Fruit fly (Drosophila melanogaster) whole organism, embryonic: ENCODE data around the gene Pi4KIIalpha.

ENCODE experiments used
- ATbp ChIP-seq: fragments of 200-800 bp; sonication (Bioruptor generic); optimal IDR thresholded peaks from 2 replicates; lab custom pipeline; 2017; ENCODE audit warnings: missing biosample characterization, mild to moderate bottlenecking, missing genetic modification characterization, missing genetic modification reagents
- BEAF-32 ChIP-seq: fragments of 200-800 bp; sonication (Bioruptor generic); optimal IDR thresholded peaks from 3 replicates; lab custom pipeline; 2017; ENCODE audit warnings: missing biosample characterization, missing genetic modification characterization, mild to moderate bottlenecking, moderate library complexity, missing genetic modification reagents
- CG10979 ChIP-seq: fragments of 200-800 bp; sonication (Bioruptor generic); optimal IDR thresholded peaks from 2 replicates; lab custom pipeline; 2018; ENCODE audit warnings: missing biosample characterization, mild to moderate bottlenecking, missing genetic modification characterization, moderate library complexity
- CG11695 ChIP-seq: fragments of 200-800 bp; sonication (Bioruptor generic); IDR thresholded peaks from 3 replicates; pipeline ENCODE4 v1.3.6; 2022; ENCODE audit warnings: missing biosample characterization, missing genetic modification characterization
- CG12299 ChIP-seq: fragments of 200-800 bp; sonication (Bioruptor generic); optimal IDR thresholded peaks from 2 replicates; lab custom pipeline; 2018; ENCODE audit warnings: missing biosample characterization, mild to moderate bottlenecking, missing genetic modification characterization
- CG13287 ChIP-seq: fragments of 200-800 bp; sonication (Bioruptor generic); IDR thresholded peaks from 2 replicates; pipeline ENCODE4 v1.3.6; 2022; ENCODE audit warnings: missing biosample characterization, missing genetic modification characterization; ENCODE audit not compliant: partially characterized antibody
- CG14860 ChIP-seq: fragments of 200-800 bp; sonication (Bioruptor generic); IDR thresholded peaks from 3 replicates; pipeline ENCODE4 v1.3.6; 2022; ENCODE audit warnings: missing biosample characterization, missing genetic modification characterization; ENCODE audit not compliant: partially characterized antibody
- CG15269 ChIP-seq: fragments of 200-800 bp; sonication (Bioruptor generic); optimal IDR thresholded peaks from 2 replicates; lab custom pipeline; 2018; ENCODE audit warnings: missing biosample characterization, mild to moderate bottlenecking, missing genetic modification characterization, moderate library complexity
- CG15696 ChIP-seq: fragments of 200-800 bp; sonication (Bioruptor generic); optimal IDR thresholded peaks from 2 replicates; lab custom pipeline; 2019; ENCODE audit warnings: missing biosample characterization, mild to moderate bottlenecking, missing genetic modification characterization, moderate library complexity
- CG16779 ChIP-seq: fragments of 200-800 bp; sonication (Bioruptor generic); IDR thresholded peaks from 2 replicates; pipeline ENCODE4 v1.3.6; 2022; ENCODE audit warnings: missing biosample characterization, missing genetic modification characterization
- CG16813 ChIP-seq: fragments of 200-800 bp; sonication (Bioruptor generic); IDR thresholded peaks from 3 replicates; pipeline ENCODE4 v1.3.6; 2022; ENCODE audit warnings: missing biosample characterization, missing genetic modification characterization; ENCODE audit not compliant: partially characterized antibody
- CG1792 ChIP-seq: fragments of 200-800 bp; sonication (Bioruptor generic); optimal IDR thresholded peaks from 2 replicates; lab custom pipeline; 2016; ENCODE audit warnings: missing biosample characterization, missing genetic modification characterization
- CG1832 ChIP-seq: fragments of 200-800 bp; sonication (Bioruptor generic); optimal IDR thresholded peaks from 2 replicates; lab custom pipeline; 2017; ENCODE audit warnings: missing biosample characterization, mild to moderate bottlenecking, missing genetic modification characterization, inconsistent platforms
- CG2129 ChIP-seq: fragments of 200-800 bp; sonication (Bioruptor generic); IDR thresholded peaks from 2 replicates; pipeline ENCODE4 v1.3.6; 2022; ENCODE audit warnings: missing biosample characterization, missing genetic modification characterization; ENCODE audit not compliant: partially characterized antibody
- CG3163 ChIP-seq: fragments of 200-800 bp; sonication (Bioruptor generic); optimal IDR thresholded peaks from 3 replicates; lab custom pipeline; 2016; ENCODE audit warnings: missing biosample characterization, missing genetic modification characterization
- CG3726 ChIP-seq: fragments of 200-800 bp; sonication (Bioruptor generic); IDR thresholded peaks from 3 replicates; pipeline ENCODE4, ENCODE4 v1.3.6; 2022; ENCODE audit warnings: missing biosample characterization, missing genetic modification characterization
- CG43689 ChIP-seq: fragments of 200-800 bp; sonication (Bioruptor generic); IDR thresholded peaks from 2 replicates; pipeline ENCODE4 v1.3.6; 2022; ENCODE audit warnings: missing biosample characterization, missing genetic modification characterization
- CG4617 ChIP-seq: fragments of 200-800 bp; sonication (Bioruptor generic); optimal IDR thresholded peaks from 3 replicates; lab custom pipeline; 2016; ENCODE audit warnings: missing biosample characterization, missing genetic modification characterization, borderline replicate concordance
- CG4707 ChIP-seq: fragments of 200-800 bp; sonication (Bioruptor generic); optimal IDR thresholded peaks from 2 replicates; lab custom pipeline; 2018; ENCODE audit warnings: missing biosample characterization, mild to moderate bottlenecking, missing genetic modification characterization, moderate library complexity
- CG6854 ChIP-seq: fragments of 200-800 bp; sonication (Bioruptor generic); optimal IDR thresholded peaks from 3 replicates; lab custom pipeline; 2017; ENCODE audit warnings: missing biosample characterization, mild to moderate bottlenecking, missing genetic modification characterization
- CG8089 ChIP-seq: fragments of 200-800 bp; sonication (Bioruptor generic); optimal IDR thresholded peaks from 3 replicates; lab custom pipeline; 2016; ENCODE audit warnings: missing biosample characterization, missing genetic modification characterization
- CTCF ChIP-seq: fragments of 200-800 bp; sonication (Bioruptor generic); optimal IDR thresholded peaks from 2 replicates; lab custom pipeline; 2017; ENCODE audit warnings: missing biosample characterization, mild to moderate bottlenecking, missing genetic modification characterization, moderate library complexity
- CkIIα-i1 ChIP-seq: fragments of 200-800 bp; sonication (Bioruptor generic); IDR thresholded peaks from 2 replicates; pipeline ENCODE4 v1.3.6; 2022; ENCODE audit warnings: missing biosample characterization, missing genetic modification characterization
- Dad ChIP-seq: fragments of 200-800 bp; sonication (Bioruptor generic); optimal IDR thresholded peaks from 3 replicates; lab custom pipeline; 2016; ENCODE audit warnings: missing biosample characterization, missing genetic modification characterization
- Dfd ChIP-seq, 2 experiments: fragments of >200 bp; optimal IDR thresholded peaks; 2 replicates each; lab custom pipeline; 2017; ENCODE audit warnings: missing biosample characterization in 2 of 2, missing genetic modification characterization in 2 of 2
- Dip3 ChIP-seq: fragments of 200-800 bp; sonication (Bioruptor generic); optimal IDR thresholded peaks from 3 replicates; lab custom pipeline; 2016; ENCODE audit warnings: missing biosample characterization, missing genetic modification characterization
- Dref ChIP-seq: fragments of 200-800 bp; sonication (Bioruptor generic); IDR thresholded peaks from 2 replicates; pipeline ENCODE4 v1.3.6; 2022; ENCODE audit warnings: missing biosample characterization, missing genetic modification characterization
- E2f2 ChIP-seq: fragments of 200-800 bp; sonication (Bioruptor generic); IDR thresholded peaks from 2 replicates; pipeline ENCODE4 v1.3.6; 2022; ENCODE audit warnings: missing biosample characterization, missing genetic modification characterization
- Kr ChIP-seq: fragments of 200-800 bp; sonication (Bioruptor generic); optimal IDR thresholded peaks from 2 replicates; lab custom pipeline; 2017; ENCODE audit warnings: missing biosample characterization, mild to moderate bottlenecking, missing genetic modification characterization
- NK7.1 ChIP-seq: fragments of 200-800 bp; sonication (Bioruptor generic); optimal IDR thresholded peaks from 3 replicates; lab custom pipeline; 2016; ENCODE audit warnings: missing biosample characterization, missing genetic modification characterization
- Oaz ChIP-seq: fragments of 200-800 bp; sonication (Bioruptor generic); IDR thresholded peaks from 2 replicates; pipeline ENCODE4 v1.3.6; 2022; ENCODE audit warnings: missing biosample characterization, missing genetic modification characterization
- Poxn ChIP-seq: fragments of 200-800 bp; sonication (Bioruptor generic); IDR thresholded peaks from 2 replicates; pipeline ENCODE4 v1.3.6; 2022; ENCODE audit warnings: missing biosample characterization, missing genetic modification characterization
- Six4 ChIP-seq: fragments of 200-800 bp; sonication (Bioruptor generic); optimal IDR thresholded peaks from 2 replicates; lab custom pipeline; 2016; ENCODE audit warnings: missing biosample characterization, missing genetic modification characterization
- Taf1 ChIP-seq: fragments of 200-800 bp; sonication (Bioruptor generic); IDR thresholded peaks from 2 replicates; pipeline ENCODE4 v1.3.6; 2022; ENCODE audit warnings: missing biosample characterization, missing genetic modification characterization
- abd-A ChIP-seq: fragments of 200-800 bp; sonication (Bioruptor generic); optimal IDR thresholded peaks from 3 replicates; lab custom pipeline; 2019; ENCODE audit warnings: missing biosample characterization, mild to moderate bottlenecking, missing genetic modification characterization, moderate library complexity
- amos ChIP-seq: fragments of 200-800 bp; sonication (Bioruptor generic); IDR thresholded peaks from 2 replicates; pipeline ENCODE4 v1.3.6; 2022; ENCODE audit warnings: missing biosample characterization, missing genetic modification characterization; ENCODE audit not compliant: partially characterized antibody
- bsh ChIP-seq, 2 experiments: fragments of 200-800 bp; sonication (Bioruptor generic); optimal IDR thresholded peaks; 2 replicates each; lab custom pipeline; 2017 to 2018; ENCODE audit warnings: mild to moderate bottlenecking in 2 of 2, missing biosample characterization in 2 of 2, missing genetic modification characterization in 2 of 2, moderate library complexity in 1 of 2
- fd96Cb ChIP-seq: fragments of 200-800 bp; sonication (Bioruptor generic); optimal IDR thresholded peaks from 2 replicates; lab custom pipeline; 2018; ENCODE audit warnings: missing biosample characterization, mild to moderate bottlenecking, missing genetic modification characterization, moderate library complexity
- grn ChIP-seq: fragments of 200-800 bp; sonication (Bioruptor generic); optimal IDR thresholded peaks from 3 replicates; lab custom pipeline; 2017; ENCODE audit warnings: missing biosample characterization, missing genetic modification characterization
- gsb-n ChIP-seq: fragments of 200-800 bp; sonication (Bioruptor generic); optimal IDR thresholded peaks from 3 replicates; lab custom pipeline; 2018; ENCODE audit warnings: missing biosample characterization, mild to moderate bottlenecking, missing genetic modification characterization
- insv ChIP-seq, 2 experiments: fragments of 200-800 bp; sonication (Bioruptor generic); optimal IDR thresholded peaks; 3 replicates each; lab custom pipeline; 2016 to 2018; ENCODE audit warnings: missing biosample characterization in 2 of 2, missing genetic modification characterization in 2 of 2
- odd ChIP-seq: fragments of 200-800 bp; sonication (Bioruptor generic); optimal IDR thresholded peaks from 2 replicates; lab custom pipeline; 2017; ENCODE audit warnings: missing biosample characterization, mild to moderate bottlenecking, missing genetic modification characterization
- otp ChIP-seq: fragments of 200-800 bp; sonication (Bioruptor generic); IDR thresholded peaks from 3 replicates; pipeline ENCODE4, ENCODE4 v1.3.6; 2022; ENCODE audit warnings: missing biosample characterization, missing genetic modification characterization
- prd ChIP-seq, 3 experiments: fragments of >200 bp in 2 of 3; fragments of 200-800 bp in 1 of 3; sonication (Bioruptor generic) in 1 of 3; optimal IDR thresholded peaks in 2 of 3; IDR thresholded peaks in 1 of 3; 2 replicates in 2 of 3; 3 replicates in 1 of 3; pipeline versions ENCODE4 v1.3.6 to Lab custom; 2017 to 2022; ENCODE audit warnings: missing biosample characterization in 1 of 3, missing genetic modification characterization in 1 of 3
- pros ChIP-seq: fragments of 200-800 bp; sonication (Bioruptor generic); optimal IDR thresholded peaks from 3 replicates; lab custom pipeline; 2019; ENCODE audit warnings: missing biosample characterization, mild to moderate bottlenecking, missing genetic modification characterization, moderate library complexity
- repo ChIP-seq: fragments of 200-800 bp; sonication (Bioruptor generic); optimal IDR thresholded peaks from 2 replicates; lab custom pipeline; 2016; ENCODE audit warnings: missing biosample characterization, missing genetic modification characterization
- ro ChIP-seq: fragments of 200-800 bp; sonication (Bioruptor generic); IDR thresholded peaks from 2 replicates; pipeline ENCODE4 v1.3.6; 2022; ENCODE audit warnings: missing biosample characterization, missing genetic modification characterization
- scrt ChIP-seq: fragments of 200-800 bp; sonication (Bioruptor generic); optimal IDR thresholded peaks from 2 replicates; lab custom pipeline; 2018; ENCODE audit warnings: missing biosample characterization, mild to moderate bottlenecking, missing genetic modification characterization, moderate library complexity
- sens ChIP-seq: fragments of 200-800 bp; sonication (Bioruptor generic); peaks from one replicate; lab custom pipeline; 2016; ENCODE audit warnings: missing biosample characterization, missing genetic modification characterization
- slou ChIP-seq: fragments of 200-800 bp; sonication (Bioruptor generic); optimal IDR thresholded peaks from 3 replicates; lab custom pipeline; 2016; ENCODE audit warnings: missing biosample characterization, missing genetic modification characterization
- vfl ChIP-seq: fragments of 200-800 bp; sonication (Bioruptor generic); optimal IDR thresholded peaks from 2 replicates; lab custom pipeline; 2016; ENCODE audit warnings: missing biosample characterization, missing genetic modification characterization
- yki ChIP-seq: fragments of >200 bp; optimal IDR thresholded peaks from 3 replicates; lab custom pipeline; 2018

Pi4KIIalpha gene

DNA sequence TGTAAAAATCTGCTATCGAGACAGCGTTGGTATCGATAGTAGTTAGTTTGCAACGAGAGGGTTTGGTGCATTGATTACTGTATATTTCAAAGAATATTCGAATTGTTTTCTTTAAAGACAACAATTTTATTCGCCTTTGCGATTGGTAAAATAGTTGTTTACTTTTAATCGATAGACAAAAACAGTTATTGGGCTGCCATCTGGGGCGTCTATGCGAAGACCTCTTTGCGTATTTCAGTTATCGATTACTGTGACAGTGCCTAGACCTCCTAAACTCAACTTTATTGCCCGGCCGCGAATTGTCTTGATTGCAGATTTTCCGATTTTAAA is 49.6 kb upstream of the Pi4KIIalpha start, which contains the start of gene Atu (continued):
- TF ChIP-seq yki (lab: Kevin White, UChicago) = no peak
- peak; percentile 32 for TF ChIP-seq CG10979
- no peak for TF ChIP-seq CG4707
- peak; percentile 31; the same call in 1 of the 2 replicates for TF ChIP-seq E2f2 (GFP tag; lab: Robert Waterston, UW)
- no peak for TF ChIP-seq slou (GFP tag; lab: Kevin White, UChicago)
- TF ChIP-seq CG16779 = no peak
- no peak for TF ChIP-seq vfl
- TF ChIP-seq otp = no peak
- no peak for TF ChIP-seq repo (GFP tag; lab: Kevin White, UChicago)
- no peak for TF ChIP-seq Kr
- no peak for TF ChIP-seq CG3163 (GFP tag; lab: Kevin White, UChicago)
- no peak for TF ChIP-seq CG6854 (GFP tag; lab: Kevin White, UChicago)
- no peak for TF ChIP-seq pros (GFP tag; lab: Kevin White, UChicago)
- no peak for TF ChIP-seq Poxn (GFP tag; lab: Robert Waterston, UW)
- TF ChIP-seq CG15696 = peak; percentile 12
- peak; percentile 99 for TF ChIP-seq CG1792
- peak; percentile 46 for TF ChIP-seq CG8089 (GFP tag; lab: Kevin White, UChicago)
- peak; percentile 94 for TF ChIP-seq CG14860 (GFP tag; lab: Robert Waterston, UW)
- no peak for TF ChIP-seq CG43689 (GFP tag; lab: Robert Waterston, UW)
- no peak for TF ChIP-seq CG11695 (GFP tag; lab: Robert Waterston, UW)
- TF ChIP-seq amos (GFP tag; lab: Robert Waterston, UW) = peak; percentile 87
- TF ChIP-seq odd (GFP tag; lab: Kevin White, UChicago) = no peak
- no peak for TF ChIP-seq CG3726 (GFP tag; lab: Robert Waterston, UW)
- no peak for TF ChIP-seq insv (GFP tag; optimal IDR thresholded peaks at IDR 0.05; lab: Kevin White, UChicago)
- no peak for TF ChIP-seq CG1832 (GFP tag; lab: Kevin White, UChicago)
- TF ChIP-seq CG16813 = peak; percentile 93
- peak in 1 of 2 experiments; percentile 1 for TF ChIP-seq bsh (GFP tag; optimal IDR thresholded peaks at IDR 0.05; lab: Kevin White, UChicago)
- TF ChIP-seq CG4617 (GFP tag; lab: Kevin White, UChicago) = no peak
- no peak for TF ChIP-seq CTCF
- TF ChIP-seq CkIIα-i1 (GFP tag; lab: Robert Waterston, UW) = no peak
- no peak for TF ChIP-seq abd-A (tag; lab: Kevin White, UChicago)
- TF ChIP-seq Dip3 (GFP tag; lab: Kevin White, UChicago) = peak; percentile 2
- no peak for TF ChIP-seq scrt (GFP tag; lab: Kevin White, UChicago)
- no peak for TF ChIP-seq ATbp
- no peak for TF ChIP-seq NK7.1
- peak; percentile 89 for TF ChIP-seq CG2129 (GFP tag; lab: Robert Waterston, UW)
- TF ChIP-seq gsb-n (tag; lab: Kevin White, UChicago) = no peak
- no peak for TF ChIP-seq CG15269 (tag; lab: Kevin White, UChicago)
- no peak for TF ChIP-seq prd (optimal IDR thresholded peaks at IDR 0.05; lab: Kevin White, UChicago)
- peak; percentile 36; the same call in 1 of the 3 replicates for TF ChIP-seq prd (GFP tag; IDR thresholded peaks at IDR 0.05; lab: Robert Waterston, UW)
- TF ChIP-seq grn (GFP tag; lab: Kevin White, UChicago) = no peak
- no peak for TF ChIP-seq fd96Cb (tag; lab: Kevin White, UChicago)
- TF ChIP-seq Dref (GFP tag; lab: Robert Waterston, UW) = peak; percentile 86
- TF ChIP-seq Six4 (GFP tag; lab: Kevin White, UChicago) = no peak
- peak; percentile 96 for TF ChIP-seq BEAF-32
- TF ChIP-seq Dfd (GFP tag; optimal IDR thresholded peaks at IDR 0.05; lab: Kevin White, UChicago) = no peak
- TF ChIP-seq ro (GFP tag; lab: Robert Waterston, UW) = no peak
- TF ChIP-seq Taf1 = no peak
- peak; percentile 32 for TF ChIP-seq Dad (GFP tag; lab: Kevin White, UChicago)
- no peak for TF ChIP-seq CG12299 (tag; lab: Kevin White, UChicago)
- TF ChIP-seq Oaz = no peak
- TF ChIP-seq CG13287 = peak; percentile 93
- TF ChIP-seq sens = peak; percentile 88
